Worm (Caenorhabditis elegans) whole organism, L4/young adult: Measurements from ENCODE around the gene math-20.

Experiments
- W03F9.2 ChIP-seq: fragments of 150-350 bp; optimal IDR thresholded peaks from 2 replicates; lab custom pipeline; 2014; ENCODE audit warnings: missing biosample characterization, missing genetic modification characterization
- him-1 ChIP-seq: sonication (generic microtip); optimal IDR thresholded peaks from 2 replicates; lab custom pipeline; 2016; ENCODE audit warnings: missing genotype, missing genetic modification reagents, missing genetic modification characterization, missing compliant biosample characterization

- TF ChIP-seq him-1 (tag; lab: Kevin White, UChicago) (no peak), W03F9.2 (no peak)
Measured at ce11 chrII:1986979-1987378, 9.4 kb upstream of the math-20 start, which contains the start of gene Y16E11A.4.
